Worm (Caenorhabditis elegans) whole organism, early embryonic: ENCODE data around the gene ilcr-2.

ENCODE experiments used
- B0310.2 ChIP-seq: sonication (generic microtip); optimal IDR thresholded peaks from 2 replicates; lab custom pipeline; 2016; ENCODE audit warnings: mild to moderate bottlenecking, missing genetic modification characterization, missing compliant biosample characterization
- F13C5.2 ChIP-seq: sonication (generic microtip); optimal IDR thresholded peaks from 2 replicates; lab custom pipeline; 2017; ENCODE audit warnings: mild to moderate bottlenecking, missing genetic modification characterization, inconsistent platforms, missing compliant biosample characterization
- aly-1 ChIP-seq: sonication (generic microtip); optimal IDR thresholded peaks from 2 replicates; lab custom pipeline; 2016; ENCODE audit warnings: missing genetic modification characterization, missing compliant biosample characterization
- ama-1 ChIP-seq: fragments of 150-350 bp; optimal IDR thresholded peaks from 2 replicates; lab custom pipeline; 2014
- ceh-13 ChIP-seq: fragments of 200-800 bp; sonication (Bioruptor generic); optimal IDR thresholded peaks from 2 replicates; lab custom pipeline; 2018; ENCODE audit warnings: mild to moderate bottlenecking, missing genetic modification characterization, missing compliant biosample characterization
- ceh-36 ChIP-seq: sonication (generic microtip); optimal IDR thresholded peaks from 2 replicates; lab custom pipeline; 2016; ENCODE audit warnings: missing genetic modification characterization, inconsistent platforms, missing compliant biosample characterization
- hmg-4 ChIP-seq: fragments of 200-800 bp; sonication (Bioruptor generic); optimal IDR thresholded peaks from 2 replicates; lab custom pipeline; 2018; ENCODE audit warnings: mild to moderate bottlenecking, missing genetic modification characterization, missing compliant biosample characterization
- hnd-1 ChIP-seq: sonication (generic microtip); optimal IDR thresholded peaks from 2 replicates; lab custom pipeline; 2016; ENCODE audit warnings: missing genetic modification characterization, missing compliant biosample characterization
- pes-1 ChIP-seq: fragments of 200-800 bp; sonication (Bioruptor generic); IDR thresholded peaks from 2 replicates; pipeline ENCODE4 v1.3.6; 2022; ENCODE audit warnings: missing genetic modification reagents, missing genetic modification characterization, missing compliant biosample characterization
- scrt-1 ChIP-seq: fragments of 200-800 bp; sonication (Bioruptor generic); IDR thresholded peaks from 2 replicates; pipeline ENCODE4 v1.3.6; 2022; ENCODE audit warnings: missing genetic modification characterization, missing compliant biosample characterization
- tbx-11 ChIP-seq: fragments of 200-800 bp; sonication (Bioruptor generic); IDR thresholded peaks from 2 replicates; pipeline ENCODE4 v1.3.6; 2022; ENCODE audit warnings: missing genetic modification characterization, missing compliant biosample characterization
- tbx-37 ChIP-seq: fragments of 200-800 bp; sonication (Bioruptor generic); conservative IDR thresholded peaks from 2 replicates; pipeline ENCODE4 v1.3.6; 2022; ENCODE audit warnings: missing genetic modification reagents, missing genetic modification characterization, missing compliant biosample characterization

ce11 chrII:5446506-5446905 lies 28.5 kb upstream of the ilcr-2 start, which contains the start of gene nmr-1:
- TF ChIP-seq ama-1 (no peak), B0310.2 (no peak), F13C5.2 (tag; lab: Kevin White, UChicago) (no peak), hnd-1 (tag; lab: Kevin White, UChicago) (no peak), ceh-36 (tag; lab: Kevin White, UChicago) (no peak), ceh-13 (GFP tag; lab: Kevin White, UChicago) (no peak), pes-1 (GFP tag; lab: Robert Waterston, UW) (no peak), tbx-37 (GFP tag; lab: Robert Waterston, UW) (no peak), hmg-4 (no peak), tbx-11 (GFP tag; lab: Robert Waterston, UW) (no peak), aly-1 (tag; lab: Kevin White, UChicago) (no peak), scrt-1 (GFP tag; lab: Robert Waterston, UW) (no peak)
